Worm (Caenorhabditis elegans): ENCODE measurements around the gene spe-27.

- TF ChIP-seq ceh-82 (tag; optimal IDR thresholded peaks at IDR 0.05) (no peak), skn-1 (tag; optimal IDR thresholded peaks at IDR 0.05) (no peak), nhr-11 (tag; optimal IDR thresholded peaks at IDR 0.05) (no peak), nhr-129 (tag; optimal IDR thresholded peaks at IDR 0.05) (no peak), nhr-6 (tag; optimal IDR thresholded peaks at IDR 0.05) (no peak), aly-2 (tag; optimal IDR thresholded peaks at IDR 0.05) (no peak), ZK546.5 (tag; optimal IDR thresholded peaks at IDR 0.05) (no peak), mab-5 (tag; optimal IDR thresholded peaks at IDR 0.05) (no peak), fos-1 (tag; optimal IDR thresholded peaks at IDR 0.05) (no peak), nhr-12 (tag; optimal IDR thresholded peaks at IDR 0.05) (no peak), gmeb-1 (tag; optimal IDR thresholded peaks at IDR 0.05) (no peak), elt-1 (tag; optimal IDR thresholded peaks at IDR 0.05) (no peak), nhr-25 (tag; optimal IDR thresholded peaks at IDR 0.05) (no peak)
These were observed 37.0 kb upstream of the spe-27 start for ce11 chrIV:5902730-5903129.
